Worm (Caenorhabditis elegans) whole organism, young adult: ENCODE results near the gene gtf-2A2.
A peak's percentile ranks its signal among the peaks of the same experiment; 100 is the strongest.

Source experiments
- B0035.1 ChIP-seq: sonication (generic microtip); optimal IDR thresholded peaks from 2 replicates; lab custom pipeline; 2016; ENCODE audit warnings: missing genetic modification characterization, mild to moderate bottlenecking, missing compliant biosample characterization, missing genotype, missing genetic modification reagents
- B0336.3 ChIP-seq: fragments of 200-800 bp; sonication (Bioruptor generic); IDR thresholded peaks from 2 replicates; pipeline ENCODE4 v1.3.6; 2022; ENCODE audit warnings: missing genetic modification characterization, missing compliant biosample characterization
- F10E7.11 ChIP-seq: sonication (generic microtip); optimal IDR thresholded peaks from 2 replicates; lab custom pipeline; 2017; ENCODE audit warnings: mild to moderate bottlenecking, missing genetic modification characterization, moderate library complexity, missing compliant biosample characterization
- F37B4.10 ChIP-seq: fragments of 200-800 bp; sonication (Bioruptor generic); IDR thresholded peaks from 2 replicates; pipeline ENCODE4 v1.3.6; 2022; ENCODE audit warnings: missing genetic modification characterization, missing compliant biosample characterization
- F49E8.2 ChIP-seq: sonication (generic microtip); optimal IDR thresholded peaks from 3 replicates; lab custom pipeline; 2017; ENCODE audit warnings: missing genetic modification characterization, mild to moderate bottlenecking, missing compliant biosample characterization, antibody characterized with exemption, moderate library complexity; ENCODE audit not compliant: insufficient read depth
- F55B11.4 ChIP-seq: sonication (generic microtip); optimal IDR thresholded peaks from 2 replicates; lab custom pipeline; 2016; ENCODE audit warnings: missing compliant biosample characterization, missing genetic modification characterization, borderline replicate concordance; ENCODE audit not compliant: insufficient read depth
- F57C9.4 ChIP-seq: sonication (generic microtip); optimal IDR thresholded peaks from 2 replicates; lab custom pipeline; 2017; ENCODE audit warnings: mild to moderate bottlenecking, missing genetic modification characterization, missing compliant biosample characterization
- K11D2.4 ChIP-seq: fragments of 200-800 bp; sonication (Bioruptor generic); IDR thresholded peaks from 2 replicates; pipeline ENCODE4 v1.3.6; 2022; ENCODE audit warnings: missing genetic modification reagents, missing genetic modification characterization, missing compliant biosample characterization
- T07F8.4 ChIP-seq: sonication (generic microtip); optimal IDR thresholded peaks from 2 replicates; lab custom pipeline; 2016; ENCODE audit warnings: mild to moderate bottlenecking, missing genetic modification characterization, moderate library complexity, missing compliant biosample characterization
- T26A5.8 ChIP-seq: sonication (generic microtip); optimal IDR thresholded peaks from 2 replicates; lab custom pipeline; 2016; ENCODE audit warnings: missing genetic modification characterization, missing compliant biosample characterization
- Y79H2A.3 ChIP-seq: fragments of 200-800 bp; sonication (Bioruptor generic); conservative IDR thresholded peaks from 2 replicates; pipeline ENCODE4 v1.3.6; 2022; ENCODE audit warnings: missing genetic modification reagents, missing genetic modification characterization, missing compliant biosample characterization
- akir-1 ChIP-seq: fragments of 200-800 bp; sonication (Bioruptor generic); optimal IDR thresholded peaks from 2 replicates; lab custom pipeline; 2018; ENCODE audit warnings: mild to moderate bottlenecking, missing genetic modification characterization, moderate library complexity, missing compliant biosample characterization
- ama-1 ChIP-seq, 3 experiments: fragments of 150-350 bp in 1 of 3; sonication (generic microtip) in 2 of 3; optimal IDR thresholded peaks; 2 replicates each; lab custom pipeline; 2014 to 2018; ENCODE audit warnings: missing biosample characterization in 2 of 3, missing genetic modification characterization in 2 of 3, missing genetic modification reagents in 2 of 3
- atf-7 ChIP-seq: sonication (generic microtip); optimal IDR thresholded peaks from 2 replicates; lab custom pipeline; 2017; ENCODE audit warnings: mild to moderate bottlenecking, missing genetic modification characterization, missing compliant biosample characterization
- attf-3 ChIP-seq: fragments of 200-800 bp; sonication (Bioruptor generic); conservative IDR thresholded peaks from 2 replicates; pipeline ENCODE4 v1.3.6; 2022; ENCODE audit warnings: missing genetic modification reagents, missing genetic modification characterization, missing compliant biosample characterization
- attf-6 ChIP-seq: fragments of 200-800 bp; sonication (Bioruptor generic); IDR thresholded peaks from 2 replicates; pipeline ENCODE4 v1.3.6; 2022; ENCODE audit warnings: missing genetic modification reagents, missing genetic modification characterization, missing compliant biosample characterization
- ceh-58 ChIP-seq: fragments of 200-800 bp; sonication (Bioruptor generic); IDR thresholded peaks from 2 replicates; pipeline ENCODE4 v1.3.6; 2022; ENCODE audit warnings: missing genetic modification characterization, missing compliant biosample characterization
- chd-7 ChIP-seq: sonication (generic microtip); optimal IDR thresholded peaks from 2 replicates; lab custom pipeline; 2016; ENCODE audit warnings: mild to moderate bottlenecking, missing genetic modification characterization, moderate library complexity, missing compliant biosample characterization
- dox-1 ChIP-seq: fragments of 200-800 bp; sonication (Bioruptor generic); IDR thresholded peaks from 2 replicates; pipeline ENCODE4 v1.3.6; 2022; ENCODE audit warnings: missing genetic modification reagents, missing genetic modification characterization, missing compliant biosample characterization
- dpff-1 ChIP-seq: sonication (generic microtip); optimal IDR thresholded peaks from 2 replicates; lab custom pipeline; 2017; ENCODE audit warnings: mild to moderate bottlenecking, missing genetic modification characterization, missing compliant biosample characterization
- egl-18 ChIP-seq: fragments of 200-800 bp; sonication (Bioruptor generic); IDR thresholded peaks from 2 replicates; pipeline ENCODE4 v1.3.6; 2022; ENCODE audit warnings: missing genetic modification reagents, missing genetic modification characterization, missing compliant biosample characterization
- fkh-3 ChIP-seq: sonication (generic microtip); optimal IDR thresholded peaks from 2 replicates; lab custom pipeline; 2016; ENCODE audit warnings: mild to moderate bottlenecking, missing genetic modification characterization, missing compliant biosample characterization
- gei-17 ChIP-seq: fragments of 200-800 bp; sonication (Bioruptor generic); optimal IDR thresholded peaks from 2 replicates; lab custom pipeline; 2018; ENCODE audit warnings: mild to moderate bottlenecking, missing genetic modification characterization, missing compliant biosample characterization
- hmg-1.2 ChIP-seq: fragments of 200-800 bp; sonication (Bioruptor generic); IDR thresholded peaks from 2 replicates; pipeline ENCODE4 v1.3.6; 2022; ENCODE audit warnings: missing genetic modification reagents, missing genetic modification characterization, missing compliant biosample characterization
- hrde-1 ChIP-seq: sonication (generic microtip); optimal IDR thresholded peaks from 2 replicates; lab custom pipeline; 2016; ENCODE audit warnings: missing genetic modification characterization, mild to moderate bottlenecking, missing compliant biosample characterization, moderate library complexity, missing genotype, missing genetic modification reagents, borderline replicate concordance
- lag-1 ChIP-seq: fragments of 200-800 bp; sonication (Bioruptor generic); IDR thresholded peaks from 2 replicates; pipeline ENCODE4 v1.3.6; 2022; ENCODE audit warnings: missing genetic modification reagents, missing genetic modification characterization, missing compliant biosample characterization
- let-526 ChIP-seq: fragments of 200-800 bp; sonication (Bioruptor generic); IDR thresholded peaks from 2 replicates; pipeline ENCODE4 v1.3.6; 2022; ENCODE audit warnings: missing genetic modification reagents, missing genetic modification characterization, missing compliant biosample characterization
- let-607 ChIP-seq, 2 experiments: fragments of 200-800 bp in 1 of 2; sonication (Bioruptor generic) in 1 of 2; sonication (generic microtip) in 1 of 2; optimal IDR thresholded peaks; 2 replicates each; lab custom pipeline; 2016 to 2018; ENCODE audit warnings: mild to moderate bottlenecking in 2 of 2, missing compliant biosample characterization in 2 of 2, missing genetic modification characterization in 2 of 2, moderate library complexity in 2 of 2, missing genotype in 1 of 2
- lin-26 ChIP-seq: fragments of 200-800 bp; sonication (Bioruptor generic); IDR thresholded peaks from 2 replicates; pipeline ENCODE4 v1.3.6; 2022; ENCODE audit warnings: missing genetic modification reagents, missing genetic modification characterization, missing compliant biosample characterization
- lin-54 ChIP-seq: fragments of 200-800 bp; sonication (Bioruptor generic); optimal IDR thresholded peaks from 2 replicates; lab custom pipeline; 2018; ENCODE audit warnings: mild to moderate bottlenecking, missing genetic modification characterization, missing compliant biosample characterization
- lsy-27 ChIP-seq: sonication (generic microtip); optimal IDR thresholded peaks from 2 replicates; lab custom pipeline; 2017; ENCODE audit warnings: missing genetic modification characterization, mild to moderate bottlenecking, missing compliant biosample characterization, antibody characterized with exemption, missing genotype, borderline replicate concordance; ENCODE audit not compliant: insufficient read depth
- madf-10 ChIP-seq: sonication (generic microtip); optimal IDR thresholded peaks from 2 replicates; lab custom pipeline; 2016; ENCODE audit warnings: mild to moderate bottlenecking, missing genetic modification characterization, missing compliant biosample characterization
- madf-6 ChIP-seq: fragments of 200-800 bp; sonication (Bioruptor generic); IDR thresholded peaks from 2 replicates; pipeline ENCODE4 v1.3.6; 2022; ENCODE audit warnings: missing genetic modification reagents, missing genetic modification characterization, missing compliant biosample characterization
- madf-8 ChIP-seq: fragments of 200-800 bp; sonication (Bioruptor generic); conservative IDR thresholded peaks from 2 replicates; pipeline ENCODE4 v1.3.6; 2022; ENCODE audit warnings: missing genetic modification reagents, missing genetic modification characterization, missing compliant biosample characterization
- mxl-1 ChIP-seq: sonication (generic microtip); optimal IDR thresholded peaks from 2 replicates; lab custom pipeline; 2016; ENCODE audit warnings: missing genetic modification characterization, missing compliant biosample characterization
- nhr-179 ChIP-seq: sonication (generic microtip); optimal IDR thresholded peaks from 2 replicates; lab custom pipeline; 2016; ENCODE audit warnings: mild to moderate bottlenecking, missing genetic modification characterization, missing compliant biosample characterization
- rec-8 ChIP-seq, 2 experiments: sonication (generic microtip); optimal IDR thresholded peaks; 2 replicates each; lab custom pipeline; 2016; ENCODE audit warnings: mild to moderate bottlenecking in 2 of 2, missing genetic modification characterization in 2 of 2, missing genetic modification reagents in 2 of 2, missing genotype in 2 of 2, missing biosample characterization in 1 of 2, missing compliant biosample characterization in 1 of 2, moderate library complexity in 1 of 2
- sea-2 ChIP-seq: fragments of 200-800 bp; sonication (Bioruptor generic); IDR thresholded peaks from 2 replicates; pipeline ENCODE4 v1.3.6; 2022; ENCODE audit warnings: missing genetic modification characterization, missing compliant biosample characterization
- snpc-4 ChIP-seq, 5 experiments: fragments of 150-350 bp in 1 of 5; sonication (generic microtip) in 4 of 5; optimal IDR thresholded peaks; 2 replicates each; lab custom pipeline; 2014 to 2018; ENCODE audit warnings: missing genetic modification characterization in 5 of 5, missing biosample characterization in 3 of 5, antibody characterized with exemption in 2 of 5, mild to moderate bottlenecking in 2 of 5, missing compliant biosample characterization in 2 of 5, missing genotype in 2 of 5, moderate library complexity in 2 of 5, missing genetic modification reagents in 1 of 5
- unc-130 ChIP-seq: sonication (generic microtip); optimal IDR thresholded peaks from 2 replicates; lab custom pipeline; 2016; ENCODE audit warnings: missing genetic modification reagents, missing genetic modification characterization, missing compliant biosample characterization
- xnd-1 ChIP-seq: sonication (generic microtip); optimal IDR thresholded peaks from 2 replicates; lab custom pipeline; 2016; ENCODE audit warnings: missing genotype, missing genetic modification reagents, missing genetic modification characterization, missing compliant biosample characterization
- zfh-2 ChIP-seq: fragments of 200-800 bp; sonication (Bioruptor generic); conservative IDR thresholded peaks from 2 replicates; pipeline ENCODE4 v1.3.6; 2022; ENCODE audit warnings: missing genetic modification reagents, missing genetic modification characterization, missing compliant biosample characterization
- ztf-25 ChIP-seq: fragments of 200-800 bp; sonication (Bioruptor generic); IDR thresholded peaks from 2 replicates; pipeline ENCODE4 v1.3.6; 2022; ENCODE audit warnings: missing genetic modification reagents, missing genetic modification characterization, missing compliant biosample characterization
- ztf-3 ChIP-seq: fragments of 200-800 bp; sonication (Bioruptor generic); optimal IDR thresholded peaks from 2 replicates; lab custom pipeline; 2018; ENCODE audit warnings: mild to moderate bottlenecking, missing genetic modification characterization, missing compliant biosample characterization

gtf-2A2 gene

ce11 chrIII:12598418-12599330 is 25.9 kb upstream of the gtf-2A2 start (continued):
- TF ChIP-seq lin-54 (GFP tag; lab: Kevin White, UChicago) (peak; percentile 56), let-607 (tag; optimal IDR thresholded peaks at IDR 0.05; lab: Kevin White, UChicago) (peak in 1 of 2 experiments; percentile 10), F10E7.11 (tag; lab: Kevin White, UChicago) (peak; percentile 61), atf-7 (peak; percentile 70), attf-6 (GFP tag; lab: Robert Waterston, UW) (0 out of 2 replicates have a peak, but pooled peaks have one; percentile 31), ztf-3 (GFP tag; lab: Kevin White, UChicago) (no peak), lin-26 (GFP tag; lab: Robert Waterston, UW) (no peak), let-526 (GFP tag; lab: Robert Waterston, UW) (peak; percentile 37; the same call in 1 of the 2 replicates), Y79H2A.3 (GFP tag; lab: Robert Waterston, UW) (0 out of 2 replicates have a peak, but pooled peaks have one; percentile 70), hrde-1 (tag; lab: Kevin White, UChicago) (no peak), dox-1 (peak; percentile 61; the same call in 1 of the 2 replicates), zfh-2 (GFP tag; lab: Robert Waterston, UW) (peak; percentile 77), madf-10 (tag; lab: Kevin White, UChicago) (peak; percentile 50), F55B11.4 (tag; lab: Kevin White, UChicago) (no peak), madf-6 (GFP tag; lab: Robert Waterston, UW) (peak; percentile 65), ceh-58 (GFP tag; lab: Robert Waterston, UW) (peak; percentile 87; the same call in 1 of the 2 replicates), snpc-4 (GFP tag; optimal IDR thresholded peaks at IDR 0.05; lab: Kevin White, UChicago) (no peak), snpc-4 (tag; optimal IDR thresholded peaks at IDR 0.05; lab: Kevin White, UChicago) (peak in 3 of 4 experiments; percentile 22 to 51 (median 35)), chd-7 (peak; percentile 68), nhr-179 (tag; lab: Kevin White, UChicago) (no peak), akir-1 (GFP tag; lab: Kevin White, UChicago) (no peak), rec-8 (tag; optimal IDR thresholded peaks at IDR 0.05; lab: Kevin White, UChicago) (no peak), F49E8.2 (tag; lab: Kevin White, UChicago) (no peak), madf-8 (GFP tag; lab: Robert Waterston, UW) (0 out of 2 replicates have a peak, but pooled peaks have one; percentile 12), B0336.3 (peak; percentile 59), lag-1 (GFP tag; lab: Robert Waterston, UW) (no peak), F57C9.4 (tag; lab: Kevin White, UChicago) (peak; percentile 55), ama-1 (optimal IDR thresholded peaks at IDR 0.05; lab: Kevin White, UChicago) (peak; percentile 54), ama-1 (GFP tag; optimal IDR thresholded peaks at IDR 0.05; lab: Kevin White, UChicago) (no peak), B0035.1 (tag; lab: Kevin White, UChicago) (peak; percentile 27), T26A5.8 (tag; lab: Kevin White, UChicago) (no peak), mxl-1 (no peak), attf-3 (GFP tag; lab: Robert Waterston, UW) (0 out of 2 replicates have a peak, but pooled peaks have one; percentile 44), fkh-3 (no peak), unc-130 (GFP tag; lab: Kevin White, UChicago) (no peak), sea-2 (GFP tag; lab: Robert Waterston, UW) (no peak), ztf-25 (GFP tag; lab: Robert Waterston, UW) (peak; percentile 74), hmg-1.2 (peak; percentile 84), T07F8.4 (tag; lab: Kevin White, UChicago) (no peak), K11D2.4 (peak; percentile 35), gei-17 (GFP tag; lab: Kevin White, UChicago) (peak; percentile 28), egl-18 (GFP tag; lab: Robert Waterston, UW) (0 out of 2 replicates have a peak, but pooled peaks have one; percentile 59), dpff-1 (tag; lab: Kevin White, UChicago) (peak; percentile 59), F37B4.10 (GFP tag; lab: Robert Waterston, UW) (0 out of 2 replicates have a peak, but pooled peaks have one; percentile 6), xnd-1 (peak; percentile 13), lsy-27 (tag; lab: Kevin White, UChicago) (no peak)
